Worm (Caenorhabditis elegans) whole organism, L2 larva: Measurements from ENCODE around the gene Y54B9A.1.

Source experiments
- alr-1 ChIP-seq: fragments of 150-350 bp; optimal IDR thresholded peaks from 2 replicates; lab custom pipeline; 2014; ENCODE audit warnings: missing biosample characterization, missing genetic modification characterization
- blmp-1 ChIP-seq: sonication (generic microtip); optimal IDR thresholded peaks from 2 replicates; lab custom pipeline; 2017; ENCODE audit warnings: missing genetic modification characterization, mild to moderate bottlenecking, missing compliant biosample characterization, antibody characterized with exemption, moderate library complexity; ENCODE audit not compliant: insufficient read depth
- lin-39 ChIP-seq: fragments of 150-350 bp; optimal IDR thresholded peaks from 2 replicates; lab custom pipeline; 2014; ENCODE audit warnings: missing biosample characterization, missing genetic modification reagents, missing genetic modification characterization

DNA sequence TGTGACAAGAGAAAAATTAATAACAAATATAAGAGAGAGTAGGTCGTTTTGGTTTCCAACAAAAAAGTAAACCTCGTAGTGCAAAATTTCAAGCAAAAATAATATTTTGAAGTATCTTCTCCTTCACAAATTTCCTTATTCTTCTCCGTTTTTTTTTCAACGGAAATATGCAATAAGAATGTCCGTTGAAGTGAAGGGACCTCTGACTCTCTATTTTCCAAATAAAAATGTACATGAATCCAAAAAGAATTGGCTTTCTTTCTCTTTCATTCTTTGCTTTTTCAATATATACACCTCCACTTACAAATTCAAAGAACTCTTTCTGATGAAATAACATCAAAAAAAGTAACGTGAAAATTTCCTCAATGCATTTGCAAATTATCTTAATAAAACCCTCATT, 22.7 kb downstream of the Y54B9A.1 start, which contains the start of gene F36D4.1:
- TF ChIP-seq blmp-1 (no peak), alr-1 (tag; lab: Kevin White, UChicago) (no peak), lin-39 (tag; lab: Kevin White, UChicago) (no peak)
